Worm (Caenorhabditis elegans): ENCODE measurements around the gene Y105C5A.10.

DNA sequence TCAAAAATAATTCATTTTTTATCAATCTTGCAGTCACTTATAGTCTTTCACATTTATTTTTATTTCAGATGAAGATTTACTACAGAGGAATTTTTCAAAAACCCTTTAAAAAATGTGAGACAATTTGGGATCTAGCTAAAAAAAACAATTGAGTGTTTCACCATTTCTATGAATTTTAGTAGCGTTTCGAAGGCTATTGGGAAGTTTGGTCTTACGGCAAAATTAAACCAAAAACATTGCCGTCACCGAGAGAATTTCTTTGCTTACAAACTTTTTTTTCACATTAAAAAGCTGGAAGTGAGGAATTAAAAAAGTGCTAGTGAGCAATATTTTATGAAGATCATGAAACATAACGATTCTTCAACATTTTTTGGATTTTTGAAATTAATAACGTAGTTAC, 22.9 kb downstream of the Y105C5A.10 start:
- no peak for TF ChIP-seq nhr-129 (tag; optimal IDR thresholded peaks at IDR 0.05)
- no peak for TF ChIP-seq sem-4 (tag; optimal IDR thresholded peaks at IDR 0.05)
- TF ChIP-seq lin-39 (tag; optimal IDR thresholded peaks at IDR 0.05), result no peak
- TF ChIP-seq elt-3 (tag; optimal IDR thresholded peaks at IDR 0.05), result no peak
- no peak for TF ChIP-seq elt-1 (tag; optimal IDR thresholded peaks at IDR 0.05)
- TF ChIP-seq snpc-4 (tag; optimal IDR thresholded peaks at IDR 0.05), result no peak
- TF ChIP-seq R02D3.7 (tag; optimal IDR thresholded peaks at IDR 0.05), result no peak
- no peak for TF ChIP-seq ztf-1 (GFP tag; conservative IDR thresholded peaks at IDR 0.05)
- TF ChIP-seq unc-39 (tag; optimal IDR thresholded peaks at IDR 0.05), result no peak
- TF ChIP-seq unc-62 (GFP tag; optimal IDR thresholded peaks at IDR 0.05), result no peak
- no peak for TF ChIP-seq fos-1 (tag; optimal IDR thresholded peaks at IDR 0.05)
- no peak for TF ChIP-seq nhr-6 (tag; optimal IDR thresholded peaks at IDR 0.05)

Measured in whole organism, L2 larva.